Fruit fly (Drosophila melanogaster) S2 (cell line): ENCODE measurements around the gene Frq1.

Experiments
- CG8478 ChIP-seq: fragments of >200 bp; optimal IDR thresholded peaks from 2 replicates; lab custom pipeline; 2018
- CTCF ChIP-seq, 2 experiments: fragments of >200 bp; optimal IDR thresholded peaks; 2 replicates each; lab custom pipeline; 2018

DNA sequence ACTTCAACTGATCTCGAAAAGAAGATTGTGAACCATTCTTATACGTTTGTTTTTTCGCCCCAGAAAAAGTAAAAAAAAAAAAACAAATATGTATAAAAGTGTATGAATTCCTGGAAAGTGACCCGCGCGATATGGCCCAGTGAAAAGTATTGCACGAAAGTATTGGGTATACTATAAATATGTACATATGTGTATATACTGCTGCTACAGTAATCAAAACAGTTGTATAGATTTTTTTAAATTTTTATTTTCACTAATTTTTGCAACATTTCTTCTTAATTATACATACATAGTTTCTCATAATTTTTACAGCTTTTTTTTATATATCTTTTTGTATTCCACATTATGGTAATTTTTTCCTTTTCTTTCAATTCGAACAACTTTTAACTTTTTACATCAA is 25.0 kb upstream of the Frq1 start, which contains the start of gene CG43133:
- TF ChIP-seq CG8478 (no peak), CTCF (optimal IDR thresholded peaks at IDR 0.05; lab: Kevin White, UChicago) (no peak)
